Worm (Caenorhabditis elegans): ENCODE results near the gene dyf-7.

- TF ChIP-seq hmg-4 (GFP tag; optimal IDR thresholded peaks at IDR 0.05), result no peak
- no peak for TF ChIP-seq tbx-37 (GFP tag; conservative IDR thresholded peaks at IDR 0.05)
- TF ChIP-seq ceh-36 (tag; optimal IDR thresholded peaks at IDR 0.05), result no peak
- TF ChIP-seq ama-1 (optimal IDR thresholded peaks at IDR 0.05), result no peak
- TF ChIP-seq ets-7 (tag; optimal IDR thresholded peaks at IDR 0.05), result no peak
- no peak for TF ChIP-seq sea-1 (GFP tag; conservative IDR thresholded peaks at IDR 0.05)
- TF ChIP-seq tra-4 (tag; optimal IDR thresholded peaks at IDR 0.05), result no peak
- TF ChIP-seq aly-1 (tag; optimal IDR thresholded peaks at IDR 0.05), result no peak
- TF ChIP-seq flt-1 (GFP tag; IDR thresholded peaks at IDR 0.05), result no peak
- no peak for TF ChIP-seq hnd-1 (tag; optimal IDR thresholded peaks at IDR 0.05)
- no peak for TF ChIP-seq scrt-1 (GFP tag; IDR thresholded peaks at IDR 0.05)
Observed at ce11 chrX:9674799-9675198, 23.7 kb upstream of the dyf-7 start, which contains the start of gene C43C3.4.
